Worm (Caenorhabditis elegans): ENCODE results near the gene F38E11.6.

The F38E11.6 gene

ce11 chrIV:9513360-9513777 lies 46.1 kb upstream of the F38E11.6 start (continued):
- no peak for TF ChIP-seq dsc-1 (tag; optimal IDR thresholded peaks at IDR 0.05)
- no peak for TF ChIP-seq sox-4 (tag; optimal IDR thresholded peaks at IDR 0.05)
- peak; percentile 49 to 59 for TF ChIP-seq efl-1 (optimal IDR thresholded peaks at IDR 0.05)
- peak; percentile 51 to 95 for TF ChIP-seq efl-1 (GFP tag; optimal IDR thresholded peaks at IDR 0.05 in 1 of 2)
- peak; percentile 48 to 63 for TF ChIP-seq lsy-2 (tag; optimal IDR thresholded peaks at IDR 0.05)
- peak in 1 of 2 experiments; percentile 72 for TF ChIP-seq mdl-1 (tag; optimal IDR thresholded peaks at IDR 0.05)
- TF ChIP-seq ceh-90 (tag; optimal IDR thresholded peaks at IDR 0.05): no peak
- peak; percentile 77 for TF ChIP-seq nhr-20 (tag; optimal IDR thresholded peaks at IDR 0.05)
- TF ChIP-seq mef-2 (tag; optimal IDR thresholded peaks at IDR 0.05): no peak
- no peak for TF ChIP-seq ets-5 (GFP tag; IDR thresholded peaks at IDR 0.05)
- TF ChIP-seq unc-86 (tag; optimal IDR thresholded peaks at IDR 0.05): no peak
- peak; percentile 77 for TF ChIP-seq elt-2 (tag; optimal IDR thresholded peaks at IDR 0.05)
- no peak for TF ChIP-seq lin-39 (tag; optimal IDR thresholded peaks at IDR 0.05)
- no peak for TF ChIP-seq hpl-2 (GFP tag; optimal IDR thresholded peaks at IDR 0.05)
- no peak for TF ChIP-seq fkh-8 (tag; optimal IDR thresholded peaks at IDR 0.05)
- no peak for TF ChIP-seq vab-15 (tag; optimal IDR thresholded peaks at IDR 0.05)
- TF ChIP-seq xbp-1 (tag; optimal IDR thresholded peaks at IDR 0.05): peak; percentile 34
- TF ChIP-seq C34B4.2 (tag; optimal IDR thresholded peaks at IDR 0.05): no peak
- peak; percentile 100 for TF ChIP-seq blmp-1 (tag; optimal IDR thresholded peaks at IDR 0.05)
- TF ChIP-seq ceh-63 (GFP tag; optimal IDR thresholded peaks at IDR 0.05): no peak
- TF ChIP-seq egl-13 (tag; optimal IDR thresholded peaks at IDR 0.05): no peak
- TF ChIP-seq hlh-4 (tag; optimal IDR thresholded peaks at IDR 0.05): no peak
- TF ChIP-seq zag-1 (tag; optimal IDR thresholded peaks at IDR 0.05): no peak
- no peak for TF ChIP-seq pax-3 (tag; optimal IDR thresholded peaks at IDR 0.05)
- TF ChIP-seq F16B12.6 (tag; optimal IDR thresholded peaks at IDR 0.05): peak; percentile 82
- no peak for TF ChIP-seq ceh-82 (tag; optimal IDR thresholded peaks at IDR 0.05)
- TF ChIP-seq elt-3 (tag; optimal IDR thresholded peaks at IDR 0.05): peak in 1 of 6 experiments; percentile 51
- TF ChIP-seq nhr-12 (tag; optimal IDR thresholded peaks at IDR 0.05): no peak
- peak; percentile 57 for TF ChIP-seq snu-23 (GFP tag; optimal IDR thresholded peaks at IDR 0.05)
- TF ChIP-seq unc-30 (tag; optimal IDR thresholded peaks at IDR 0.05): no peak
- TF ChIP-seq nhr-85 (tag): peak; percentile 79
- no peak for TF ChIP-seq ces-1 (GFP tag; optimal IDR thresholded peaks at IDR 0.05)
- peak; percentile 35 for TF ChIP-seq jun-1 (tag; optimal IDR thresholded peaks at IDR 0.05)
- TF ChIP-seq snpc-4 (tag; optimal IDR thresholded peaks at IDR 0.05): peak; percentile 89
- no peak for TF ChIP-seq irx-1 (tag; optimal IDR thresholded peaks at IDR 0.05)

ce11 chrIV:9512836-9513235 lies 45.5 kb upstream of the F38E11.6 start, which contains the start of gene C33A12.3:
Gene C33A12.3, minus strand, starts transcription at chrIV:9513002.
- peak in 1 of 2 experiments; percentile 8 for TF ChIP-seq lin-35 (GFP tag; optimal IDR thresholded peaks at IDR 0.05)
- no peak for TF ChIP-seq efl-1 (optimal IDR thresholded peaks at IDR 0.05)
- TF ChIP-seq efl-1 (GFP tag; optimal IDR thresholded peaks at IDR 0.05 in 1 of 2): peak in 1 of 2 experiments; percentile 88
- TF ChIP-seq alr-1 (tag; optimal IDR thresholded peaks at IDR 0.05; ENCODE audit: borderline replicate concordance): peak; percentile 51
- TF ChIP-seq lin-15B (tag; optimal IDR thresholded peaks at IDR 0.05): no peak

- TF ChIP-seq nhr-84 (tag; optimal IDR thresholded peaks at IDR 0.05) (no peak), rnt-1 (tag; optimal IDR thresholded peaks at IDR 0.05) (peak; percentile 15), efl-1 (optimal IDR thresholded peaks at IDR 0.05) (no peak), efl-1 (GFP tag; optimal IDR thresholded peaks at IDR 0.05 in 1 of 2) (peak in 1 of 2 experiments; percentile 79), ceh-82 (tag; optimal IDR thresholded peaks at IDR 0.05) (peak in 2 of 3 experiments; percentile 3 to 14), elt-2 (tag; optimal IDR thresholded peaks at IDR 0.05) (peak; percentile 55), dpl-1 (GFP tag; optimal IDR thresholded peaks at IDR 0.05) (no peak)
Observed at ce11 chrIV:9511640-9512039, 44.3 kb upstream of the F38E11.6 start.

Measured in whole organism, L1 larva.